Fruit fly (Drosophila melanogaster) whole organism, adult: Measurements from ENCODE around the gene CG7369.

Source experiments
- Hr96 ChIP-seq: fragments of 200-800 bp; sonication (Bioruptor generic); optimal IDR thresholded peaks from 2 replicates; lab custom pipeline; 2016; ENCODE audit warnings: missing biosample characterization, missing genetic modification characterization
- pad ChIP-seq: fragments of 200-800 bp; sonication (Bioruptor generic); optimal IDR thresholded peaks from 3 replicates; lab custom pipeline; 2017; ENCODE audit warnings: missing biosample characterization, missing genetic modification characterization, mild to moderate bottlenecking, moderate library complexity, missing genetic modification reagents

- TF ChIP-seq pad (GFP tag; lab: Kevin White, UChicago) (no peak), Hr96 (GFP tag; lab: Kevin White, UChicago) (no peak)
Measured at dm6 chr3L:22742945-22743582, 1.5 kb downstream of the CG7369 start.
